Worm (Caenorhabditis elegans) whole organism, young adult: ENCODE data around the gene rin-1.

Experiments used
- B0035.1 ChIP-seq: sonication (generic microtip); optimal IDR thresholded peaks from 2 replicates; lab custom pipeline; 2016; ENCODE audit warnings: missing genetic modification characterization, mild to moderate bottlenecking, missing compliant biosample characterization, missing genotype, missing genetic modification reagents
- F37B4.10 ChIP-seq: fragments of 200-800 bp; sonication (Bioruptor generic); IDR thresholded peaks from 2 replicates; pipeline ENCODE4 v1.3.6; 2022; ENCODE audit warnings: missing genetic modification characterization, missing compliant biosample characterization
- F39B2.1 ChIP-seq: fragments of 200-800 bp; sonication (Bioruptor generic); IDR thresholded peaks from 2 replicates; pipeline ENCODE4 v1.3.6; 2022; ENCODE audit warnings: missing genetic modification reagents, missing genetic modification characterization, missing compliant biosample characterization
- F52B5.7 ChIP-seq: sonication (generic microtip); optimal IDR thresholded peaks from 2 replicates; lab custom pipeline; 2016; ENCODE audit warnings: mild to moderate bottlenecking, missing genetic modification characterization, missing compliant biosample characterization
- T07F8.4 ChIP-seq: sonication (generic microtip); optimal IDR thresholded peaks from 2 replicates; lab custom pipeline; 2016; ENCODE audit warnings: mild to moderate bottlenecking, missing genetic modification characterization, moderate library complexity, missing compliant biosample characterization
- Y53F4B.3 ChIP-seq: fragments of 200-800 bp; sonication (Bioruptor generic); IDR thresholded peaks from 2 replicates; pipeline ENCODE4 v1.3.6; 2022; ENCODE audit warnings: missing genetic modification reagents, missing genetic modification characterization, missing compliant biosample characterization
- Y53G8AR.9 ChIP-seq: fragments of 200-800 bp; sonication (Bioruptor generic); conservative IDR thresholded peaks from 2 replicates; pipeline ENCODE4 v1.3.6; 2022; ENCODE audit warnings: missing genetic modification reagents, missing genetic modification characterization, missing compliant biosample characterization
- Y56A3A.18 ChIP-seq: fragments of 200-800 bp; sonication (Bioruptor generic); IDR thresholded peaks from 2 replicates; pipeline ENCODE4 v1.3.6; 2022; ENCODE audit warnings: missing genetic modification reagents, missing genetic modification characterization, missing compliant biosample characterization
- Y79H2A.3 ChIP-seq: fragments of 200-800 bp; sonication (Bioruptor generic); conservative IDR thresholded peaks from 2 replicates; pipeline ENCODE4 v1.3.6; 2022; ENCODE audit warnings: missing genetic modification reagents, missing genetic modification characterization, missing compliant biosample characterization
- akir-1 ChIP-seq: fragments of 200-800 bp; sonication (Bioruptor generic); optimal IDR thresholded peaks from 2 replicates; lab custom pipeline; 2018; ENCODE audit warnings: mild to moderate bottlenecking, missing genetic modification characterization, moderate library complexity, missing compliant biosample characterization
- ama-1 ChIP-seq, 3 experiments: fragments of 150-350 bp in 1 of 3; sonication (generic microtip) in 2 of 3; optimal IDR thresholded peaks; 2 replicates each; lab custom pipeline; 2014 to 2018; ENCODE audit warnings: missing biosample characterization in 2 of 3, missing genetic modification characterization in 2 of 3, missing genetic modification reagents in 2 of 3
- aptf-3 ChIP-seq: fragments of 200-800 bp; sonication (Bioruptor generic); IDR thresholded peaks from 2 replicates; pipeline ENCODE4 v1.3.6; 2022; ENCODE audit warnings: missing genetic modification characterization, missing compliant biosample characterization
- atf-7 ChIP-seq: sonication (generic microtip); optimal IDR thresholded peaks from 2 replicates; lab custom pipeline; 2017; ENCODE audit warnings: mild to moderate bottlenecking, missing genetic modification characterization, missing compliant biosample characterization
- athp-1 ChIP-seq: sonication (generic microtip); optimal IDR thresholded peaks from 2 replicates; lab custom pipeline; 2017; ENCODE audit warnings: mild to moderate bottlenecking, missing genetic modification characterization, missing compliant biosample characterization
- attf-3 ChIP-seq: fragments of 200-800 bp; sonication (Bioruptor generic); conservative IDR thresholded peaks from 2 replicates; pipeline ENCODE4 v1.3.6; 2022; ENCODE audit warnings: missing genetic modification reagents, missing genetic modification characterization, missing compliant biosample characterization
- cebp-1 ChIP-seq, 2 experiments: fragments of 200-800 bp in 1 of 2; sonication (Bioruptor generic) in 1 of 2; sonication (generic microtip) in 1 of 2; IDR thresholded peaks in 1 of 2; optimal IDR thresholded peaks in 1 of 2; 2 replicates each; pipeline versions ENCODE4 v1.3.6 to Lab custom; 2017 to 2022; ENCODE audit warnings: missing compliant biosample characterization in 2 of 2, missing genetic modification characterization in 2 of 2, mild to moderate bottlenecking in 1 of 2, missing genetic modification reagents in 1 of 2, moderate library complexity in 1 of 2
- cebp-2 ChIP-seq: fragments of 200-800 bp; sonication (Bioruptor generic); IDR thresholded peaks from 2 replicates; pipeline ENCODE4 v1.3.6; 2022; ENCODE audit warnings: missing genetic modification characterization, missing compliant biosample characterization
- ceh-27 ChIP-seq: fragments of 200-800 bp; sonication (Bioruptor generic); optimal IDR thresholded peaks from 2 replicates; lab custom pipeline; 2018; ENCODE audit warnings: mild to moderate bottlenecking, missing genetic modification characterization, moderate library complexity, missing compliant biosample characterization
- ceh-58 ChIP-seq: fragments of 200-800 bp; sonication (Bioruptor generic); IDR thresholded peaks from 2 replicates; pipeline ENCODE4 v1.3.6; 2022; ENCODE audit warnings: missing genetic modification characterization, missing compliant biosample characterization
- ceh-79 ChIP-seq: sonication (generic microtip); optimal IDR thresholded peaks from 2 replicates; lab custom pipeline; 2017; ENCODE audit warnings: mild to moderate bottlenecking, missing genetic modification characterization, missing compliant biosample characterization
- chd-7 ChIP-seq: sonication (generic microtip); optimal IDR thresholded peaks from 2 replicates; lab custom pipeline; 2016; ENCODE audit warnings: mild to moderate bottlenecking, missing genetic modification characterization, moderate library complexity, missing compliant biosample characterization
- die-1 ChIP-seq: sonication (generic microtip); optimal IDR thresholded peaks from 2 replicates; lab custom pipeline; 2016; ENCODE audit warnings: missing genotype, mild to moderate bottlenecking, missing genetic modification characterization, missing compliant biosample characterization
- dpff-1 ChIP-seq: sonication (generic microtip); optimal IDR thresholded peaks from 2 replicates; lab custom pipeline; 2017; ENCODE audit warnings: mild to moderate bottlenecking, missing genetic modification characterization, missing compliant biosample characterization
- ekl-4 ChIP-seq: fragments of 200-800 bp; sonication (Bioruptor generic); IDR thresholded peaks from 2 replicates; pipeline ENCODE4 v1.3.6; 2022; ENCODE audit warnings: missing genetic modification reagents, missing genetic modification characterization, missing compliant biosample characterization
- ets-4 ChIP-seq: fragments of 200-800 bp; sonication (Bioruptor generic); optimal IDR thresholded peaks from 2 replicates; lab custom pipeline; 2018; ENCODE audit warnings: mild to moderate bottlenecking, missing genetic modification characterization, missing compliant biosample characterization
- gei-17 ChIP-seq: fragments of 200-800 bp; sonication (Bioruptor generic); optimal IDR thresholded peaks from 2 replicates; lab custom pipeline; 2018; ENCODE audit warnings: mild to moderate bottlenecking, missing genetic modification characterization, missing compliant biosample characterization
- hmg-20 ChIP-seq: fragments of 200-800 bp; sonication (Bioruptor generic); IDR thresholded peaks from 2 replicates; pipeline ENCODE4 v1.3.6; 2022; ENCODE audit warnings: missing genetic modification reagents, missing genetic modification characterization, missing compliant biosample characterization
- let-607 ChIP-seq, 2 experiments: fragments of 200-800 bp in 1 of 2; sonication (Bioruptor generic) in 1 of 2; sonication (generic microtip) in 1 of 2; optimal IDR thresholded peaks; 2 replicates each; lab custom pipeline; 2016 to 2018; ENCODE audit warnings: mild to moderate bottlenecking in 2 of 2, missing compliant biosample characterization in 2 of 2, missing genetic modification characterization in 2 of 2, moderate library complexity in 2 of 2, missing genotype in 1 of 2
- lin-35 ChIP-seq, 3 experiments: fragments of 150-350 bp in 2 of 3; sonication (generic microtip) in 1 of 3; optimal IDR thresholded peaks; 2 replicates each; lab custom pipeline; 2014 to 2018; ENCODE audit warnings: missing biosample characterization in 3 of 3, missing genetic modification characterization in 3 of 3, missing genetic modification reagents in 3 of 3
- lin-40 ChIP-seq: sonication (generic microtip); optimal IDR thresholded peaks from 2 replicates; lab custom pipeline; 2016; ENCODE audit warnings: missing genetic modification characterization, mild to moderate bottlenecking, missing compliant biosample characterization, missing genotype, missing genetic modification reagents
- lin-54 ChIP-seq: fragments of 200-800 bp; sonication (Bioruptor generic); optimal IDR thresholded peaks from 2 replicates; lab custom pipeline; 2018; ENCODE audit warnings: mild to moderate bottlenecking, missing genetic modification characterization, missing compliant biosample characterization
- lsy-27 ChIP-seq: sonication (generic microtip); optimal IDR thresholded peaks from 2 replicates; lab custom pipeline; 2017; ENCODE audit warnings: missing genetic modification characterization, mild to moderate bottlenecking, missing compliant biosample characterization, antibody characterized with exemption, missing genotype, borderline replicate concordance; ENCODE audit not compliant: insufficient read depth
- madf-10 ChIP-seq: sonication (generic microtip); optimal IDR thresholded peaks from 2 replicates; lab custom pipeline; 2016; ENCODE audit warnings: mild to moderate bottlenecking, missing genetic modification characterization, missing compliant biosample characterization
- madf-3 ChIP-seq: fragments of 200-800 bp; sonication (Bioruptor generic); IDR thresholded peaks from 2 replicates; pipeline ENCODE4 v1.3.6; 2022; ENCODE audit warnings: missing genetic modification reagents, missing genetic modification characterization, missing compliant biosample characterization
- mxl-1 ChIP-seq: sonication (generic microtip); optimal IDR thresholded peaks from 2 replicates; lab custom pipeline; 2016; ENCODE audit warnings: missing genetic modification characterization, missing compliant biosample characterization
- nfya-1 ChIP-seq: sonication (generic microtip); optimal IDR thresholded peaks from 2 replicates; lab custom pipeline; 2017; ENCODE audit warnings: antibody characterized with exemption, missing compliant biosample characterization, missing genetic modification characterization, borderline replicate concordance; ENCODE audit not compliant: insufficient read depth
- nfyb-1 ChIP-seq: fragments of 200-800 bp; sonication (Bioruptor generic); IDR thresholded peaks from 2 replicates; pipeline ENCODE4 v1.3.6; 2022; ENCODE audit warnings: missing genetic modification reagents, missing genetic modification characterization, missing compliant biosample characterization
- nhr-120 ChIP-seq: fragments of 200-800 bp; sonication (Bioruptor generic); IDR thresholded peaks from 2 replicates; pipeline ENCODE4 v1.3.6; 2022; ENCODE audit warnings: missing genetic modification characterization, missing compliant biosample characterization
- nhr-179 ChIP-seq: sonication (generic microtip); optimal IDR thresholded peaks from 2 replicates; lab custom pipeline; 2016; ENCODE audit warnings: mild to moderate bottlenecking, missing genetic modification characterization, missing compliant biosample characterization
- pha-4 ChIP-seq: fragments of 150-350 bp; sonication (generic microtip); optimal IDR thresholded peaks from 2 replicates; lab custom pipeline; 2014; ENCODE audit warnings: missing biosample characterization, missing genetic modification reagents, missing genetic modification characterization
- rec-8 ChIP-seq, 2 experiments: sonication (generic microtip); optimal IDR thresholded peaks; 2 replicates each; lab custom pipeline; 2016; ENCODE audit warnings: mild to moderate bottlenecking in 2 of 2, missing genetic modification characterization in 2 of 2, missing genetic modification reagents in 2 of 2, missing genotype in 2 of 2, missing biosample characterization in 1 of 2, missing compliant biosample characterization in 1 of 2, moderate library complexity in 1 of 2
- snpc-1.1 ChIP-seq: sonication (generic microtip); optimal IDR thresholded peaks from 2 replicates; lab custom pipeline; 2017; ENCODE audit warnings: missing genetic modification characterization, mild to moderate bottlenecking, missing compliant biosample characterization, antibody characterized with exemption, moderate library complexity, missing genotype, missing genetic modification reagents; ENCODE audit not compliant: insufficient read depth
- sptf-2 ChIP-seq: fragments of 200-800 bp; sonication (Bioruptor generic); optimal IDR thresholded peaks from 2 replicates; lab custom pipeline; 2018; ENCODE audit warnings: mild to moderate bottlenecking, missing genetic modification characterization, missing compliant biosample characterization
- tlf-1 ChIP-seq: fragments of 200-800 bp; sonication (Bioruptor generic); optimal IDR thresholded peaks from 2 replicates; lab custom pipeline; 2018; ENCODE audit warnings: mild to moderate bottlenecking, missing genetic modification characterization, missing compliant biosample characterization
- unc-62 ChIP-seq: fragments of 150-350 bp; optimal IDR thresholded peaks from 2 replicates; lab custom pipeline; 2014; ENCODE audit warnings: missing biosample characterization, missing genetic modification reagents, missing genetic modification characterization
- ztf-3 ChIP-seq: fragments of 200-800 bp; sonication (Bioruptor generic); optimal IDR thresholded peaks from 2 replicates; lab custom pipeline; 2018; ENCODE audit warnings: mild to moderate bottlenecking, missing genetic modification characterization, missing compliant biosample characterization
- ztf-6 ChIP-seq: fragments of 200-800 bp; sonication (Bioruptor generic); IDR thresholded peaks from 2 replicates; pipeline ENCODE4 v1.3.6; 2022; ENCODE audit warnings: missing genetic modification reagents, missing genetic modification characterization, missing compliant biosample characterization

rin-1 gene

ce11 chrV:14855626-14856025 is 40.2 kb upstream of the rin-1 start (continued):
- TF ChIP-seq lin-35 (GFP tag; optimal IDR thresholded peaks at IDR 0.05; lab: Kevin White, UChicago) (no peak), mxl-1 (tag; lab: Kevin White, UChicago) (no peak), ztf-6 (no peak), Y53G8AR.9 (GFP tag; lab: Robert Waterston, UW) (no peak), ceh-58 (GFP tag; lab: Robert Waterston, UW) (0 out of 2 replicates have a peak, but pooled peaks have one; percentile 57), hmg-20 (GFP tag; lab: Robert Waterston, UW) (no peak), sptf-2 (GFP tag; lab: Kevin White, UChicago) (no peak), F52B5.7 (tag; lab: Kevin White, UChicago) (peak; percentile 47), die-1 (peak; percentile 73), nhr-120 (GFP tag; lab: Robert Waterston, UW) (no peak), unc-62 (no peak), nfyb-1 (GFP tag; lab: Robert Waterston, UW) (peak; percentile 38; the same call in 1 of the 2 replicates), T07F8.4 (tag; lab: Kevin White, UChicago) (peak; percentile 31), let-607 (tag; optimal IDR thresholded peaks at IDR 0.05; lab: Kevin White, UChicago) (no peak), madf-10 (tag; lab: Kevin White, UChicago) (no peak), gei-17 (GFP tag; lab: Kevin White, UChicago) (no peak), chd-7 (tag; lab: Kevin White, UChicago) (peak; percentile 39), Y53F4B.3 (GFP tag; lab: Robert Waterston, UW) (no peak), snpc-1.1 (tag; lab: Kevin White, UChicago) (peak; percentile 88), madf-3 (GFP tag; lab: Robert Waterston, UW) (0 out of 2 replicates have a peak, but pooled peaks have one; percentile 78), pha-4 (no peak), attf-3 (GFP tag; lab: Robert Waterston, UW) (no peak), rec-8 (tag; optimal IDR thresholded peaks at IDR 0.05; lab: Kevin White, UChicago) (peak in 1 of 2 experiments; percentile 67), ets-4 (no peak), akir-1 (no peak), B0035.1 (tag; lab: Kevin White, UChicago) (no peak), ztf-3 (GFP tag; lab: Kevin White, UChicago) (no peak), ama-1 (optimal IDR thresholded peaks at IDR 0.05; lab: Kevin White, UChicago) (no peak), ama-1 (GFP tag; optimal IDR thresholded peaks at IDR 0.05; lab: Kevin White, UChicago) (no peak), lin-40 (no peak), dpff-1 (tag; lab: Kevin White, UChicago) (no peak), lin-54 (GFP tag; lab: Kevin White, UChicago) (no peak), athp-1 (tag; lab: Kevin White, UChicago) (peak; percentile 9), cebp-1 (GFP tag; IDR thresholded peaks at IDR 0.05; lab: Robert Waterston, UW) (no peak), cebp-1 (tag; optimal IDR thresholded peaks at IDR 0.05; lab: Kevin White, UChicago) (no peak), lsy-27 (no peak), ceh-27 (GFP tag; lab: Kevin White, UChicago) (peak; percentile 3), F37B4.10 (no peak), aptf-3 (GFP tag; lab: Robert Waterston, UW) (no peak), cebp-2 (GFP tag; lab: Robert Waterston, UW) (no peak), nfya-1 (tag; lab: Kevin White, UChicago) (no peak), Y79H2A.3 (no peak), atf-7 (tag; lab: Kevin White, UChicago) (no peak), ceh-79 (tag; lab: Kevin White, UChicago) (no peak), tlf-1 (GFP tag; lab: Kevin White, UChicago) (no peak), Y56A3A.18 (GFP tag; lab: Robert Waterston, UW) (0 out of 2 replicates have a peak, but pooled peaks have one; percentile 68), nhr-179 (no peak), F39B2.1 (0 out of 2 replicates have a peak, but pooled peaks have one; percentile 46), ekl-4 (no peak; the same call in 1 of the 2 replicates)
